Worm (Caenorhabditis elegans): Measurements from ENCODE around the gene gldi-1.

ce11 chrII:460835-461234, 23.3 kb downstream of the gldi-1 start, which contains the start of gene W10D9.3:
- TF ChIP-seq flt-1 (GFP tag; IDR thresholded peaks at IDR 0.05) (no peak), ztf-23 (GFP tag; IDR thresholded peaks at IDR 0.05) (no peak), klf-2 (GFP tag; conservative IDR thresholded peaks at IDR 0.05) (no peak), ztf-29 (GFP tag; IDR thresholded peaks at IDR 0.05) (no peak), med-1 (GFP tag; optimal IDR thresholded peaks at IDR 0.05; ENCODE audit: insufficient read depth) (no peak)

Data from whole organism, midembryonic.